Worm (Caenorhabditis elegans): ENCODE results near the gene aexr-2.

ce11 chrX:6644971-6645704, 13.8 kb upstream of the aexr-2 start, which contains the start of gene C56E10.3:
- no peak for TF ChIP-seq F13H6.1 (tag; optimal IDR thresholded peaks at IDR 0.05)
- no peak for TF ChIP-seq hlh-15 (tag; optimal IDR thresholded peaks at IDR 0.05)
- no peak for TF ChIP-seq ceh-9 (tag; optimal IDR thresholded peaks at IDR 0.05)
- TF ChIP-seq ceh-24 (tag; optimal IDR thresholded peaks at IDR 0.05), result no peak
- TF ChIP-seq tbx-2 (tag; optimal IDR thresholded peaks at IDR 0.05), result no peak
- TF ChIP-seq ets-4 (tag; optimal IDR thresholded peaks at IDR 0.05), result no peak
- TF ChIP-seq ceh-14 (tag; optimal IDR thresholded peaks at IDR 0.05), result no peak
